Worm (Caenorhabditis elegans): ENCODE measurements around the gene srg-8.

Gene srg-8

DNA sequence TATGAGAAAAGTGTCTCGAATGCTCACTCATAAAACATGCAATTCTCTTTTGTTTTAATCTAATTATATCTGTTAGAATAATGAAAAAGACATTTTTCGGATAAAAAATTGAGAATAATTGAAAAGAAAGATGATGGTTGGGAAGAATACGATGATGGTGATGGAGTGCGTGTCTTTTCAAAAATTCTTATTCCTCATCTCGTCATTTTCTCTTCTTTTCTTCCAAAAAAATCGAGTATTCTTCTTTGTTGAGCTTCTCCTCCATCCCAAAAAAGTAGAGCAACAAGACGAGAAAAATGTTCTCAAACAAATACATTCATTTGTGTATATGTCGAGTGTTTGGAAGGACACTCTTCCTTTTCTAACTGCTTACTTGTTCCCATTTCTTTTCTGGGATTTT, 43.0 kb upstream of the srg-8 start:
- TF ChIP-seq lin-14 (GFP tag; optimal IDR thresholded peaks at IDR 0.05) (peak; percentile 45), C04F5.9 (tag; optimal IDR thresholded peaks at IDR 0.05) (no peak)

- TF ChIP-seq fkh-4 (tag; optimal IDR thresholded peaks at IDR 0.05; ENCODE audit: borderline replicate concordance), result no peak
- no peak for TF ChIP-seq lsy-2 (tag; optimal IDR thresholded peaks at IDR 0.05)
Measured at ce11 chrIII:6295972-6296700, 41.5 kb upstream of the srg-8 start, which contains the start of gene F47D12.7. TSS of gene F47D12.7 (minus strand) at chrIII:6296022.

DNA sequence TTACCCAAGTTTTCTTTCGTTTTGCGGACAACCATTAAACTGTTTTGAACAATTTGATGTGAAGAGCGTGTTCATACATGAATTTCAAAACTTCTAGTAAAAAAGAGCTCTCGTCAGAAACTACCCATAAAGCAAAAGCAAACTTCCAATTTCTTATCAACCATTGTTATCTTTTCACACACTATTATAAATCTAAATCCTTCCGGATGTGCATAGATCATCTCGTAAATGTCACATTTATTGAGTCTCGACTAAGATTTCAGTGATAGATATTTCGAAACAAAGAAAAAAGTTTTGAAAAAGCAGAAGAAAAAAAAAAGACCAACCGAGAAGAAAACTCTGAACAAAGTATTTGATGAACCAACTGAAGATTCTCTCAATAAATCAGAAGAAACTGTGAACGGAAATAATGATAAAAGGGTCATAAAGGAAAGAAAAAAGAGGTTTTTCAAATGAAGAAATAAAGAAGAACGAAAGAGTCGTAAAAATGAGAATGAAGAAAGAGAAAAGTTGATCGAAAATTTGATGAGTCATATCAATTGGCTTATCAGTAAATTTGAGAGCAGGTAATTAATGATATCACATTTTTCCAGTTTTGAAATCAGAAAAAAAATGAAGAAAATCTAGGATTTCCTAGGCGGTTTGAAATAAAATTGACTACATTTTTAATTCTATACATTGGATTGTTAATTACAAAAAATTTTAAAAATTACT, 36.0 kb upstream of the srg-8 start:
- no peak for TF ChIP-seq nhr-12 (tag; optimal IDR thresholded peaks at IDR 0.05)
- peak; percentile 34 for TF ChIP-seq elt-2 (tag; optimal IDR thresholded peaks at IDR 0.05)
- TF ChIP-seq fos-1 (tag; optimal IDR thresholded peaks at IDR 0.05), result peak; percentile 3
- TF ChIP-seq zag-1 (tag; optimal IDR thresholded peaks at IDR 0.05), result no peak
- no peak for TF ChIP-seq ztf-11 (tag; optimal IDR thresholded peaks at IDR 0.05)

ce11 chrIII:6289366-6289765, 34.7 kb upstream of the srg-8 start:
- TF ChIP-seq lin-14 (GFP tag; optimal IDR thresholded peaks at IDR 0.05) (peak; percentile 64), blmp-1 (tag; optimal IDR thresholded peaks at IDR 0.05) (peak; percentile 10), efl-3 (GFP tag; optimal IDR thresholded peaks at IDR 0.05) (no peak), snu-23 (GFP tag; optimal IDR thresholded peaks at IDR 0.05) (peak; percentile 9), fos-1 (tag; optimal IDR thresholded peaks at IDR 0.05) (no peak), dpl-1 (GFP tag; optimal IDR thresholded peaks at IDR 0.05) (peak; percentile 34 to 73 (median 46)), lin-15B (tag; optimal IDR thresholded peaks at IDR 0.05) (peak; percentile 16), lin-35 (GFP tag; optimal IDR thresholded peaks at IDR 0.05) (peak; percentile 47 to 66), nhr-85 (tag) (peak; percentile 35), xbp-1 (tag; optimal IDR thresholded peaks at IDR 0.05) (no peak), lsy-2 (tag; optimal IDR thresholded peaks at IDR 0.05) (peak in 1 of 2 experiments; percentile 9), efl-1 (optimal IDR thresholded peaks at IDR 0.05) (peak in 1 of 2 experiments; percentile 50), efl-1 (GFP tag; optimal IDR thresholded peaks at IDR 0.05 in 1 of 2) (peak; percentile 70 to 95)

- TF ChIP-seq elt-3 (tag; optimal IDR thresholded peaks at IDR 0.05) (peak in 1 of 6 experiments; percentile 53), unc-30 (tag; optimal IDR thresholded peaks at IDR 0.05) (no peak), rnt-1 (tag; optimal IDR thresholded peaks at IDR 0.05) (no peak), nhr-77 (tag; optimal IDR thresholded peaks at IDR 0.05) (no peak)
Measured at ce11 chrIII:6287195-6287594, 32.6 kb upstream of the srg-8 start, which contains the start of gene F47D12.6. TSS of gene F47D12.6 (minus strand) at chrIII:6287295.

DNA sequence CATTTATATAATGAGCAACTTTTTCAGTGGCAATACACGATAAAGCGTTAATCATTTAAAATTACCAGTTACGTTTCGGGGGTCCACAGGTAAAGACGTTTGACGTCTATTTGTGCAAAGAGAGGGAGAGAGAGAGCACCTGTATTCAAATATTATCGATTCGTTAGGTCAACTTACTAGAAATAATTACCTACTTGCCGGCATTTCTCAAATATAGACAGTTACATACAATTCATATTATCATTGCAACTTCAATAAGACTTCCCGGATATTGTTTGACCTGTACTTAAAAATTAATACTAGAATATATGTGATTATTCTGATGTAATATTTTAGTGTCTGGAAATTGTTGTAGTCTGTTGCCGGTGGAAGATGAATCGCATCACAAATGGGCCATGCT, 31.3 kb upstream of the srg-8 start, which contains the start of gene gadr-3:
TSS of gene gadr-3 (minus strand) at position 101 of the 400 bp plus-strand sequence.
- TF ChIP-seq alr-1 (tag; optimal IDR thresholded peaks at IDR 0.05; ENCODE audit: borderline replicate concordance) (no peak), efl-1 (optimal IDR thresholded peaks at IDR 0.05) (no peak), efl-1 (GFP tag; optimal IDR thresholded peaks at IDR 0.05 in 1 of 2) (peak in 1 of 2 experiments; percentile 39)

- TF ChIP-seq snu-23 (GFP tag; optimal IDR thresholded peaks at IDR 0.05) (no peak), efl-1 (optimal IDR thresholded peaks at IDR 0.05) (no peak), efl-1 (GFP tag; optimal IDR thresholded peaks at IDR 0.05 in 1 of 2) (peak in 1 of 2 experiments; percentile 46)
Measured at ce11 chrIII:6283024-6283423, 28.4 kb upstream of the srg-8 start.

- TF ChIP-seq grh-1 (GFP tag; IDR thresholded peaks at IDR 0.05) (peak; percentile 22; the same call in 1 of the 2 replicates), F16B12.6 (tag; optimal IDR thresholded peaks at IDR 0.05) (no peak), lin-13 (GFP tag; optimal IDR thresholded peaks at IDR 0.05) (peak; percentile 72), ztf-11 (tag; optimal IDR thresholded peaks at IDR 0.05) (peak in 1 of 2 experiments; percentile 52), snpc-4 (tag; optimal IDR thresholded peaks at IDR 0.05) (peak; percentile 72), C34B4.2 (tag; optimal IDR thresholded peaks at IDR 0.05) (no peak), fkh-8 (tag; optimal IDR thresholded peaks at IDR 0.05) (peak; percentile 85), nhr-47 (tag; optimal IDR thresholded peaks at IDR 0.05) (peak; percentile 83), snu-23 (GFP tag; optimal IDR thresholded peaks at IDR 0.05) (peak; percentile 96), pqm-1 (tag; optimal IDR thresholded peaks at IDR 0.05) (no peak), sptf-1 (tag; optimal IDR thresholded peaks at IDR 0.05) (no peak), sup-37 (GFP tag; optimal IDR thresholded peaks at IDR 0.05) (peak; percentile 46), ceh-63 (GFP tag; optimal IDR thresholded peaks at IDR 0.05) (no peak), lsy-2 (tag; optimal IDR thresholded peaks at IDR 0.05) (peak; percentile 79 to 81)
Measured at ce11 chrIII:6280070-6280596, 25.5 kb upstream of the srg-8 start, which contains the start of gene hmg-1.2. TSS of gene hmg-1.2 (plus strand) at chrIII:6280380.

All from whole organism, L1 larva.